Fruit fly (Drosophila melanogaster) whole organism, embryonic: ENCODE data around the gene Cyp4ac2.
A peak's percentile ranks its signal among the peaks of the same experiment; 100 is the strongest.

Experiments
- CG10543 ChIP-seq: fragments of 200-800 bp; sonication (Bioruptor generic); optimal IDR thresholded peaks from 3 replicates; lab custom pipeline; 2017; ENCODE audit warnings: missing biosample characterization, mild to moderate bottlenecking, missing genetic modification characterization, moderate library complexity
- CG13424 ChIP-seq: fragments of 200-800 bp; sonication (Bioruptor generic); optimal IDR thresholded peaks from 2 replicates; lab custom pipeline; 2019; ENCODE audit warnings: missing biosample characterization, mild to moderate bottlenecking, missing genetic modification characterization, moderate library complexity
- CG14050 ChIP-seq: fragments of 200-800 bp; sonication (Bioruptor generic); IDR thresholded peaks from 3 replicates; pipeline ENCODE4 v1.3.6; 2022; ENCODE audit warnings: missing biosample characterization, missing genetic modification characterization
- CG14441 ChIP-seq: fragments of 200-800 bp; sonication (Bioruptor generic); IDR thresholded peaks from 2 replicates; pipeline ENCODE4 v1.3.6; 2022; ENCODE audit warnings: missing biosample characterization, missing genetic modification characterization
- CG14710 ChIP-seq: fragments of 200-800 bp; sonication (Bioruptor generic); optimal IDR thresholded peaks from 3 replicates; lab custom pipeline; 2019; ENCODE audit warnings: missing biosample characterization, mild to moderate bottlenecking, missing genetic modification characterization, moderate library complexity
- CG1647 ChIP-seq: fragments of 200-800 bp; sonication (Bioruptor generic); optimal IDR thresholded peaks from 3 replicates; lab custom pipeline; 2016; ENCODE audit warnings: missing biosample characterization, missing genetic modification characterization
- CG16779 ChIP-seq: fragments of 200-800 bp; sonication (Bioruptor generic); IDR thresholded peaks from 2 replicates; pipeline ENCODE4 v1.3.6; 2022; ENCODE audit warnings: missing biosample characterization, missing genetic modification characterization
- CG17361 ChIP-seq: fragments of 200-800 bp; sonication (Bioruptor generic); IDR thresholded peaks from 3 replicates; pipeline ENCODE4 v1.3.6; 2022; ENCODE audit warnings: missing biosample characterization, missing genetic modification characterization
- CG17802 ChIP-seq: fragments of 200-800 bp; sonication (Bioruptor generic); optimal IDR thresholded peaks from 2 replicates; lab custom pipeline; 2018; ENCODE audit warnings: missing biosample characterization, mild to moderate bottlenecking, missing genetic modification characterization, moderate library complexity
- CG18619 ChIP-seq: fragments of 200-800 bp; sonication (Bioruptor generic); optimal IDR thresholded peaks from 3 replicates; lab custom pipeline; 2017; ENCODE audit warnings: missing biosample characterization, mild to moderate bottlenecking, missing genetic modification characterization
- CG2199 ChIP-seq: fragments of 200-800 bp; sonication (Bioruptor generic); IDR thresholded peaks from 3 replicates; pipeline ENCODE4 v1.3.6; 2022; ENCODE audit warnings: missing biosample characterization, missing genetic modification characterization
- CG30020 ChIP-seq: fragments of 200-800 bp; optimal IDR thresholded peaks from 2 replicates; lab custom pipeline; 2019; ENCODE audit warnings: missing biosample characterization, mild to moderate bottlenecking, missing genetic modification characterization, moderate library complexity
- CG32532 ChIP-seq: fragments of 200-800 bp; sonication (Bioruptor generic); IDR thresholded peaks from 2 replicates; pipeline ENCODE4 v1.3.6; 2022; ENCODE audit warnings: missing biosample characterization, missing genetic modification characterization
- CG4360 ChIP-seq: fragments of 200-800 bp; sonication (Bioruptor generic); IDR thresholded peaks from 2 replicates; pipeline ENCODE4 v1.3.6; 2022; ENCODE audit warnings: missing biosample characterization, missing genetic modification characterization
- CG9437 ChIP-seq: fragments of 200-800 bp; sonication (Bioruptor generic); optimal IDR thresholded peaks from 2 replicates; lab custom pipeline; 2018; ENCODE audit warnings: missing biosample characterization, mild to moderate bottlenecking, missing genetic modification characterization
- CG9932 ChIP-seq: fragments of 200-800 bp; sonication (Bioruptor generic); IDR thresholded peaks from 2 replicates; pipeline ENCODE4 v1.3.6; 2022; ENCODE audit warnings: missing biosample characterization, missing genetic modification characterization
- Camta ChIP-seq: fragments of 200-800 bp; sonication (Bioruptor generic); optimal IDR thresholded peaks from 2 replicates; lab custom pipeline; 2016; ENCODE audit warnings: missing biosample characterization, missing genetic modification characterization
- Dek ChIP-seq: fragments of 200-800 bp; sonication (Bioruptor generic); optimal IDR thresholded peaks from 3 replicates; lab custom pipeline; 2019; ENCODE audit warnings: missing biosample characterization, mild to moderate bottlenecking, missing genetic modification characterization, moderate library complexity
- H15 ChIP-seq: fragments of 200-800 bp; sonication (Bioruptor generic); IDR thresholded peaks from 3 replicates; pipeline ENCODE4 v1.3.6; 2022; ENCODE audit warnings: missing biosample characterization, missing genetic modification characterization
- HHEX ChIP-seq: fragments of 200-800 bp; sonication (Bioruptor generic); optimal IDR thresholded peaks from 3 replicates; lab custom pipeline; 2017; ENCODE audit warnings: missing biosample characterization, mild to moderate bottlenecking, missing genetic modification characterization, missing genetic modification reagents
- Hr39 ChIP-seq: fragments of >200 bp; optimal IDR thresholded peaks from 2 replicates; lab custom pipeline; 2017
- Hr78 ChIP-seq, 2 experiments: fragments of 200-800 bp in 1 of 2; fragments of >200 bp in 1 of 2; sonication (Bioruptor generic) in 1 of 2; optimal IDR thresholded peaks; 2 replicates each; lab custom pipeline; 2017 to 2019; ENCODE audit warnings: missing biosample characterization in 2 of 2, missing genetic modification characterization in 2 of 2, mild to moderate bottlenecking in 1 of 2, moderate library complexity in 1 of 2
- Kr ChIP-seq: fragments of 200-800 bp; sonication (Bioruptor generic); optimal IDR thresholded peaks from 2 replicates; lab custom pipeline; 2017; ENCODE audit warnings: missing biosample characterization, mild to moderate bottlenecking, missing genetic modification characterization
- MESR4 ChIP-seq: fragments of 200-800 bp; sonication (Bioruptor generic); optimal IDR thresholded peaks from 2 replicates; lab custom pipeline; 2018; ENCODE audit warnings: missing biosample characterization, mild to moderate bottlenecking, missing genetic modification characterization, moderate library complexity
- Med ChIP-seq: fragments of 200-800 bp; sonication (Bioruptor generic); peaks from one replicate; lab custom pipeline; 2016; ENCODE audit warnings: missing biosample characterization, missing genetic modification characterization, mild to moderate bottlenecking, inconsistent platforms, moderate library complexity
- NFAT ChIP-seq: fragments of 200-800 bp; sonication (Bioruptor generic); IDR thresholded peaks from 2 replicates; pipeline ENCODE4 v1.3.6; 2022; ENCODE audit warnings: missing biosample characterization, missing genetic modification characterization
- Opbp ChIP-seq: fragments of 200-800 bp; sonication (Bioruptor generic); IDR thresholded peaks from 3 replicates; pipeline ENCODE4 v1.3.6; 2022; ENCODE audit warnings: missing biosample characterization, missing genetic modification characterization; ENCODE audit not compliant: partially characterized antibody
- Poxn ChIP-seq: fragments of 200-800 bp; sonication (Bioruptor generic); IDR thresholded peaks from 2 replicates; pipeline ENCODE4 v1.3.6; 2022; ENCODE audit warnings: missing biosample characterization, missing genetic modification characterization
- Rfx ChIP-seq: fragments of 200-800 bp; sonication (Bioruptor generic); IDR thresholded peaks from 2 replicates; pipeline ENCODE4 v1.3.6; 2022; ENCODE audit warnings: missing biosample characterization, missing genetic modification characterization
- Six4 ChIP-seq: fragments of 200-800 bp; sonication (Bioruptor generic); optimal IDR thresholded peaks from 2 replicates; lab custom pipeline; 2016; ENCODE audit warnings: missing biosample characterization, missing genetic modification characterization
- ab ChIP-seq: fragments of 200-800 bp; sonication (Bioruptor generic); optimal IDR thresholded peaks from 2 replicates; lab custom pipeline; 2016; ENCODE audit warnings: missing biosample characterization, missing genetic modification characterization
- bsh ChIP-seq, 2 experiments: fragments of 200-800 bp; sonication (Bioruptor generic); optimal IDR thresholded peaks; 2 replicates each; lab custom pipeline; 2017 to 2018; ENCODE audit warnings: mild to moderate bottlenecking in 2 of 2, missing biosample characterization in 2 of 2, missing genetic modification characterization in 2 of 2, moderate library complexity in 1 of 2
- cad ChIP-seq: fragments of >200 bp; optimal IDR thresholded peaks from 2 replicates; lab custom pipeline; 2017; ENCODE audit warnings: missing biosample characterization, missing genetic modification characterization
- caup ChIP-seq: fragments of 200-800 bp; sonication (Bioruptor generic); optimal IDR thresholded peaks from 3 replicates; lab custom pipeline; 2017; ENCODE audit warnings: missing biosample characterization, mild to moderate bottlenecking, missing genetic modification characterization, moderate library complexity; ENCODE audit not compliant: severe bottlenecking
- chm ChIP-seq: fragments of 200-800 bp; sonication (Bioruptor generic); IDR thresholded peaks from 2 replicates; pipeline ENCODE4 v1.3.6; 2022; ENCODE audit warnings: missing biosample characterization, missing genetic modification characterization
- crol ChIP-seq: fragments of 200-800 bp; sonication (Bioruptor generic); IDR thresholded peaks from 2 replicates; pipeline ENCODE4 v1.3.6; 2022; ENCODE audit warnings: missing biosample characterization, missing genetic modification characterization
- fd102C ChIP-seq: fragments of 200-800 bp; sonication (Bioruptor generic); optimal IDR thresholded peaks from 2 replicates; lab custom pipeline; 2018; ENCODE audit warnings: missing biosample characterization, mild to moderate bottlenecking, missing genetic modification characterization, moderate library complexity
- fru ChIP-seq: fragments of >200 bp; optimal IDR thresholded peaks from 2 replicates; lab custom pipeline; 2017
- grau ChIP-seq: fragments of 200-800 bp; optimal IDR thresholded peaks from 3 replicates; lab custom pipeline; 2019; ENCODE audit warnings: missing biosample characterization, mild to moderate bottlenecking, missing genetic modification characterization, moderate library complexity
- gro ChIP-seq: fragments of 200-800 bp; sonication (Bioruptor generic); optimal IDR thresholded peaks from 2 replicates; lab custom pipeline; 2016; ENCODE audit warnings: missing biosample characterization, missing genetic modification characterization
- ind ChIP-seq: fragments of 200-800 bp; sonication (Bioruptor generic); optimal IDR thresholded peaks from 3 replicates; lab custom pipeline; 2016; ENCODE audit warnings: missing biosample characterization, missing genetic modification characterization
- kay ChIP-seq: fragments of 200-800 bp; sonication (Bioruptor generic); optimal IDR thresholded peaks from 2 replicates; lab custom pipeline; 2016; ENCODE audit warnings: missing biosample characterization, missing genetic modification characterization
- maf-S ChIP-seq: fragments of 200-800 bp; sonication (Bioruptor generic); optimal IDR thresholded peaks from 2 replicates; lab custom pipeline; 2016; ENCODE audit warnings: missing biosample characterization, missing genetic modification characterization
- oc ChIP-seq: fragments of 200-800 bp; sonication (Bioruptor generic); optimal IDR thresholded peaks from 2 replicates; lab custom pipeline; 2018; ENCODE audit warnings: missing biosample characterization, mild to moderate bottlenecking, missing genetic modification characterization, moderate library complexity
- odd ChIP-seq: fragments of 200-800 bp; sonication (Bioruptor generic); optimal IDR thresholded peaks from 2 replicates; lab custom pipeline; 2017; ENCODE audit warnings: missing biosample characterization, mild to moderate bottlenecking, missing genetic modification characterization
- otp ChIP-seq: fragments of 200-800 bp; sonication (Bioruptor generic); IDR thresholded peaks from 3 replicates; pipeline ENCODE4, ENCODE4 v1.3.6; 2022; ENCODE audit warnings: missing biosample characterization, missing genetic modification characterization
- prd ChIP-seq, 3 experiments: fragments of >200 bp in 2 of 3; fragments of 200-800 bp in 1 of 3; sonication (Bioruptor generic) in 1 of 3; optimal IDR thresholded peaks in 2 of 3; IDR thresholded peaks in 1 of 3; 2 replicates in 2 of 3; 3 replicates in 1 of 3; pipeline versions ENCODE4 v1.3.6 to Lab custom; 2017 to 2022; ENCODE audit warnings: missing biosample characterization in 1 of 3, missing genetic modification characterization in 1 of 3
- salm ChIP-seq: fragments of 200-800 bp; sonication (Bioruptor generic); optimal IDR thresholded peaks from 2 replicates; lab custom pipeline; 2018; ENCODE audit warnings: missing biosample characterization, mild to moderate bottlenecking, missing genetic modification characterization
- sens ChIP-seq: fragments of 200-800 bp; sonication (Bioruptor generic); peaks from one replicate; lab custom pipeline; 2016; ENCODE audit warnings: missing biosample characterization, missing genetic modification characterization
- sqz ChIP-seq: fragments of 200-800 bp; sonication (Bioruptor generic); optimal IDR thresholded peaks from 3 replicates; lab custom pipeline; 2018; ENCODE audit warnings: missing biosample characterization, mild to moderate bottlenecking, missing genetic modification characterization
- vvl ChIP-seq: fragments of 200-800 bp; sonication (Bioruptor generic); IDR thresholded peaks from 2 replicates; pipeline ENCODE4 v1.3.6; 2022; ENCODE audit warnings: missing biosample characterization, missing genetic modification characterization
- zen ChIP-seq: fragments of 200-800 bp; sonication (Bioruptor generic); optimal IDR thresholded peaks from 3 replicates; lab custom pipeline; 2018; ENCODE audit warnings: missing biosample characterization, mild to moderate bottlenecking, missing genetic modification characterization, moderate library complexity

Gene Cyp4ac2

DNA sequence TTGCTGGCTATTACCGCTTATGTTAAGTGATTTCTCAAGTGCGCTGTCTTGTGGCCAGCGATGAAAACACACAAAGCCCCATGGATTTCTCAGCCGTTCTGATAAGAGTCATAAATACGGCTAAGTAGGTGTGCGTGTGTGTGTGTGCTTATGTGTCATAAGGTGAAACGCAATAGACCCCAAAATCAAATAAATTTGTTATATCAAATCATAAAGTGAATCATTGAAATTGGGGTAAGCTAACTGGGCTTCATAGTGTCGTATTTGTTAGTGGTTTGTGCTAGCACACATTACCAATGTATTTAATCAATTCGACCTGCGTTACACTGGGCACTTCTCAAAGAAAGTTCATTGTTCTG lies 33.4 kb downstream of the Cyp4ac2 start (continued):
- TF ChIP-seq gro (GFP tag; lab: Kevin White, UChicago) (no peak), ab (GFP tag; lab: Kevin White, UChicago) (no peak), Six4 (GFP tag; lab: Kevin White, UChicago) (no peak), CG17802 (no peak), Hr78 (GFP tag; optimal IDR thresholded peaks at IDR 0.05; lab: Kevin White, UChicago) (peak in 1 of 2 experiments; percentile 54), MESR4 (GFP tag; lab: Kevin White, UChicago) (no peak), CG17361 (0 out of 3 replicates have a peak, but pooled peaks have one; percentile 2), cad (GFP tag; lab: Kevin White, UChicago) (no peak), CG16779 (GFP tag; lab: Robert Waterston, UW) (no peak), CG18619 (GFP tag; lab: Kevin White, UChicago) (no peak), CG32532 (GFP tag; lab: Robert Waterston, UW) (no peak), sens (GFP tag; lab: Kevin White, UChicago) (peak; percentile 20), CG30020 (no peak), kay (GFP tag; lab: Kevin White, UChicago) (peak; percentile 21), salm (tag; lab: Kevin White, UChicago) (no peak), CG9437 (no peak), bsh (GFP tag; optimal IDR thresholded peaks at IDR 0.05; lab: Kevin White, UChicago) (no peak), crol (GFP tag; lab: Robert Waterston, UW) (no peak), Camta (GFP tag; lab: Kevin White, UChicago) (no peak), CG13424 (tag; lab: Kevin White, UChicago) (no peak), Rfx (no peak)

DNA sequence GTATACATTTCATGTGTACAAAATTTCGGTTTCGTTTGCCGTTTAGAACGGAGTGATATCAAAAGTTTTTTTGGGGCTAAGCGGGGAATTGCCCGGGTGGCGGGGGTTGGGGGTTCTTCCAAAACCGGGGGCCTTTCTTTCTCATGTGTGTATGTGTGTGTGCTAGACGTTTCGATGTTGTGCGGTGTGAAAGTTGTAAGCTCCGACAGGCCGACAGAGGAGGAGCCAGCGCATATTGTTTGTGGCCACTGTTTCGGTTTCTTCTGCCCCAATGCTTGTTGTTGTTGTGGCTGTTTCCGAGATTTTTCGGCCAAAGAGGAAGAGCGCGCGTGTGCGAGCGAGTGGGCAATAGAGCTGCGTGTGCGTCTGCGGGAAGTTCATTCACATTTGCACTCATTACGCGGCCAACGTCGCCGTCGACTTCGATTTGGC lies 34.1 kb downstream of the Cyp4ac2 start:
- TF ChIP-seq caup (no peak), CG1647 (no peak), CG17361 (no peak), fd102C (GFP tag; lab: Kevin White, UChicago) (no peak), Hr39 (no peak), zen (tag; lab: Kevin White, UChicago) (no peak), fru (lab: Kevin White, UChicago) (no peak), Kr (GFP tag; lab: Kevin White, UChicago) (no peak), CG2199 (GFP tag; lab: Robert Waterston, UW) (peak; percentile 67; the same call in 1 of the 3 replicates), CG14441 (GFP tag; lab: Robert Waterston, UW) (no peak), Dek (no peak), prd (optimal IDR thresholded peaks at IDR 0.05; lab: Kevin White, UChicago) (no peak), prd (GFP tag; IDR thresholded peaks at IDR 0.05; lab: Robert Waterston, UW) (no peak), vvl (peak; percentile 28; the same call in 1 of the 2 replicates), oc (tag; lab: Kevin White, UChicago) (peak; percentile 10), Med (GFP tag; lab: Kevin White, UChicago) (peak; percentile 13), chm (GFP tag; lab: Robert Waterston, UW) (peak; percentile 19; the same call in 1 of the 2 replicates), HHEX (GFP tag; lab: Kevin White, UChicago) (peak; percentile 4), grau (tag; lab: Kevin White, UChicago) (no peak), CG10543 (GFP tag; lab: Kevin White, UChicago) (no peak), Poxn (GFP tag; lab: Robert Waterston, UW) (no peak), CG14710 (tag; lab: Kevin White, UChicago) (no peak), CG9932 (GFP tag; lab: Robert Waterston, UW) (no peak), maf-S (GFP tag; lab: Kevin White, UChicago) (no peak), H15 (GFP tag; lab: Robert Waterston, UW) (no peak), CG14050 (no peak), Opbp (GFP tag; lab: Robert Waterston, UW) (no peak), CG4360 (GFP tag; lab: Robert Waterston, UW) (peak; percentile 87), ind (GFP tag; lab: Kevin White, UChicago) (no peak), odd (GFP tag; lab: Kevin White, UChicago) (no peak), sqz (peak; percentile 31), otp (GFP tag; lab: Robert Waterston, UW) (no peak), NFAT (no peak)
